Fruit fly (Drosophila melanogaster) whole organism, embryonic: ENCODE results near the gene Aprt.
A peak's percentile ranks its signal among the peaks of the same experiment; 100 is the strongest.

Source experiments
- Asciz ChIP-seq: fragments of 200-800 bp; sonication (Bioruptor generic); optimal IDR thresholded peaks from 2 replicates; lab custom pipeline; 2017; ENCODE audit warnings: missing biosample characterization, mild to moderate bottlenecking, missing genetic modification characterization, missing genetic modification reagents
- B-H1 ChIP-seq: fragments of 200-800 bp; sonication (Bioruptor generic); IDR thresholded peaks from 3 replicates; pipeline ENCODE4 v1.3.6; 2022; ENCODE audit warnings: missing biosample characterization, missing genetic modification characterization
- BEAF-32 ChIP-seq: fragments of 200-800 bp; sonication (Bioruptor generic); optimal IDR thresholded peaks from 3 replicates; lab custom pipeline; 2017; ENCODE audit warnings: missing biosample characterization, missing genetic modification characterization, mild to moderate bottlenecking, moderate library complexity, missing genetic modification reagents
- CG12155 ChIP-seq: fragments of 200-800 bp; sonication (Bioruptor generic); optimal IDR thresholded peaks from 3 replicates; lab custom pipeline; 2016; ENCODE audit warnings: missing biosample characterization, missing genetic modification characterization
- CG14050 ChIP-seq: fragments of 200-800 bp; sonication (Bioruptor generic); IDR thresholded peaks from 3 replicates; pipeline ENCODE4 v1.3.6; 2022; ENCODE audit warnings: missing biosample characterization, missing genetic modification characterization
- CG15479 ChIP-seq: fragments of 200-800 bp; sonication (Bioruptor generic); optimal IDR thresholded peaks from 3 replicates; lab custom pipeline; 2019; ENCODE audit warnings: missing biosample characterization, mild to moderate bottlenecking, missing genetic modification characterization, moderate library complexity
- CG16815 ChIP-seq: fragments of 200-800 bp; sonication (Bioruptor generic); optimal IDR thresholded peaks from 3 replicates; lab custom pipeline; 2017; ENCODE audit warnings: missing biosample characterization, mild to moderate bottlenecking, missing genetic modification characterization
- CG17328 ChIP-seq: fragments of 200-800 bp; sonication (Bioruptor generic); IDR thresholded peaks from 2 replicates; pipeline ENCODE4 v1.3.6; 2022; ENCODE audit warnings: missing biosample characterization, missing genetic modification characterization
- CG17612 ChIP-seq: fragments of 200-800 bp; sonication (Bioruptor generic); IDR thresholded peaks from 2 replicates; pipeline ENCODE4 v1.3.6; 2022; ENCODE audit warnings: missing biosample characterization, missing genetic modification characterization
- CG2129 ChIP-seq: fragments of 200-800 bp; sonication (Bioruptor generic); IDR thresholded peaks from 2 replicates; pipeline ENCODE4 v1.3.6; 2022; ENCODE audit warnings: missing biosample characterization, missing genetic modification characterization; ENCODE audit not compliant: partially characterized antibody
- CG31365 ChIP-seq: fragments of 200-800 bp; sonication (Bioruptor generic); optimal IDR thresholded peaks from 2 replicates; lab custom pipeline; 2018; ENCODE audit warnings: missing biosample characterization, mild to moderate bottlenecking, missing genetic modification characterization
- CG3726 ChIP-seq: fragments of 200-800 bp; sonication (Bioruptor generic); IDR thresholded peaks from 3 replicates; pipeline ENCODE4, ENCODE4 v1.3.6; 2022; ENCODE audit warnings: missing biosample characterization, missing genetic modification characterization
- CG43689 ChIP-seq: fragments of 200-800 bp; sonication (Bioruptor generic); IDR thresholded peaks from 2 replicates; pipeline ENCODE4 v1.3.6; 2022; ENCODE audit warnings: missing biosample characterization, missing genetic modification characterization
- CG4617 ChIP-seq: fragments of 200-800 bp; sonication (Bioruptor generic); optimal IDR thresholded peaks from 3 replicates; lab custom pipeline; 2016; ENCODE audit warnings: missing biosample characterization, missing genetic modification characterization, borderline replicate concordance
- CG4707 ChIP-seq: fragments of 200-800 bp; sonication (Bioruptor generic); optimal IDR thresholded peaks from 2 replicates; lab custom pipeline; 2018; ENCODE audit warnings: missing biosample characterization, mild to moderate bottlenecking, missing genetic modification characterization, moderate library complexity
- CG6272 ChIP-seq: fragments of 200-800 bp; sonication (Bioruptor generic); IDR thresholded peaks from 2 replicates; pipeline ENCODE4 v1.3.6; 2022; ENCODE audit warnings: missing biosample characterization, missing genetic modification characterization
- CG7987 ChIP-seq: fragments of 200-800 bp; sonication (Bioruptor generic); optimal IDR thresholded peaks from 2 replicates; lab custom pipeline; 2018; ENCODE audit warnings: missing biosample characterization, mild to moderate bottlenecking, missing genetic modification characterization, moderate library complexity
- CG8924 ChIP-seq: fragments of 200-800 bp; optimal IDR thresholded peaks from 3 replicates; lab custom pipeline; 2019; ENCODE audit warnings: missing biosample characterization, mild to moderate bottlenecking, missing genetic modification characterization, moderate library complexity
- CG9932 ChIP-seq: fragments of 200-800 bp; sonication (Bioruptor generic); IDR thresholded peaks from 2 replicates; pipeline ENCODE4 v1.3.6; 2022; ENCODE audit warnings: missing biosample characterization, missing genetic modification characterization
- Dek ChIP-seq: fragments of 200-800 bp; sonication (Bioruptor generic); optimal IDR thresholded peaks from 3 replicates; lab custom pipeline; 2019; ENCODE audit warnings: missing biosample characterization, mild to moderate bottlenecking, missing genetic modification characterization, moderate library complexity
- Dip2 ChIP-seq: fragments of 200-800 bp; sonication (Bioruptor generic); IDR thresholded peaks from 2 replicates; pipeline ENCODE4 v1.3.6; 2022; ENCODE audit warnings: missing biosample characterization, missing genetic modification characterization
- Elba2 ChIP-seq: fragments of 200-800 bp; sonication (Bioruptor generic); optimal IDR thresholded peaks from 3 replicates; lab custom pipeline; 2016; ENCODE audit warnings: missing biosample characterization, missing genetic modification characterization
- GATAe ChIP-seq: fragments of 200-800 bp; sonication (Bioruptor generic); conservative IDR thresholded peaks from 2 replicates; pipeline ENCODE4 v1.3.6; 2022; ENCODE audit warnings: missing biosample characterization, missing genetic modification characterization
- Lim3 ChIP-seq: fragments of 200-800 bp; sonication (Bioruptor generic); IDR thresholded peaks from 2 replicates; pipeline ENCODE4 v1.3.6; 2022; ENCODE audit warnings: missing biosample characterization, missing genetic modification characterization
- Med ChIP-seq: fragments of 200-800 bp; sonication (Bioruptor generic); peaks from one replicate; lab custom pipeline; 2016; ENCODE audit warnings: missing biosample characterization, missing genetic modification characterization, mild to moderate bottlenecking, inconsistent platforms, moderate library complexity
- Nf-YC ChIP-seq: fragments of 200-800 bp; optimal IDR thresholded peaks from 3 replicates; lab custom pipeline; 2019; ENCODE audit warnings: missing biosample characterization, mild to moderate bottlenecking, missing genetic modification characterization, moderate library complexity
- Oli ChIP-seq: fragments of 200-800 bp; sonication (Bioruptor generic); optimal IDR thresholded peaks from 2 replicates; lab custom pipeline; 2018; ENCODE audit warnings: missing biosample characterization, mild to moderate bottlenecking, missing genetic modification characterization, moderate library complexity
- Opbp ChIP-seq: fragments of 200-800 bp; sonication (Bioruptor generic); IDR thresholded peaks from 3 replicates; pipeline ENCODE4 v1.3.6; 2022; ENCODE audit warnings: missing biosample characterization, missing genetic modification characterization; ENCODE audit not compliant: partially characterized antibody
- TFAM ChIP-seq: fragments of 200-800 bp; sonication (Bioruptor generic); optimal IDR thresholded peaks from 2 replicates; lab custom pipeline; 2017; ENCODE audit warnings: missing biosample characterization, missing genetic modification characterization, inconsistent platforms
- Taf1 ChIP-seq: fragments of 200-800 bp; sonication (Bioruptor generic); IDR thresholded peaks from 2 replicates; pipeline ENCODE4 v1.3.6; 2022; ENCODE audit warnings: missing biosample characterization, missing genetic modification characterization
- Usf ChIP-seq: fragments of 200-800 bp; sonication (Bioruptor generic); optimal IDR thresholded peaks from 2 replicates; lab custom pipeline; 2017; ENCODE audit warnings: missing genotype, missing biosample characterization, missing genetic modification characterization
- ab ChIP-seq: fragments of 200-800 bp; sonication (Bioruptor generic); optimal IDR thresholded peaks from 2 replicates; lab custom pipeline; 2016; ENCODE audit warnings: missing biosample characterization, missing genetic modification characterization
- al ChIP-seq: fragments of 200-800 bp; sonication (Bioruptor generic); IDR thresholded peaks from 2 replicates; pipeline ENCODE4 v1.3.6; 2022; ENCODE audit warnings: missing biosample characterization, missing genetic modification characterization
- ash1 ChIP-seq: fragments of 200-800 bp; sonication (Bioruptor generic); optimal IDR thresholded peaks from 2 replicates; lab custom pipeline; 2018; ENCODE audit warnings: missing biosample characterization, mild to moderate bottlenecking, missing genetic modification characterization
- cg ChIP-seq: fragments of 200-800 bp; sonication (Bioruptor generic); optimal IDR thresholded peaks from 3 replicates; lab custom pipeline; 2019; ENCODE audit warnings: missing biosample characterization, mild to moderate bottlenecking, missing genetic modification characterization, moderate library complexity
- ems ChIP-seq: fragments of 200-800 bp; sonication (Bioruptor generic); optimal IDR thresholded peaks from 3 replicates; lab custom pipeline; 2016; ENCODE audit warnings: missing biosample characterization, missing genetic modification characterization
- eve ChIP-seq, 2 experiments: fragments of >200 bp; optimal IDR thresholded peaks; 2 replicates each; lab custom pipeline; 2017; ENCODE audit warnings: missing biosample characterization in 2 of 2, missing genetic modification characterization in 2 of 2
- kni ChIP-seq: fragments of 200-800 bp; sonication (Bioruptor generic); optimal IDR thresholded peaks from 3 replicates; lab custom pipeline; 2017; ENCODE audit warnings: mild to moderate bottlenecking, missing biosample characterization, missing genetic modification reagents, missing genetic modification characterization
- lilli ChIP-seq: fragments of 200-800 bp; sonication (Bioruptor generic); optimal IDR thresholded peaks from 3 replicates; lab custom pipeline; 2016; ENCODE audit warnings: missing biosample characterization, missing genetic modification characterization
- maf-S ChIP-seq: fragments of 200-800 bp; sonication (Bioruptor generic); optimal IDR thresholded peaks from 2 replicates; lab custom pipeline; 2016; ENCODE audit warnings: missing biosample characterization, missing genetic modification characterization
- nerfin-1 ChIP-seq: fragments of 200-800 bp; sonication (Bioruptor generic); optimal IDR thresholded peaks from 3 replicates; lab custom pipeline; 2019; ENCODE audit warnings: missing biosample characterization, mild to moderate bottlenecking, missing genetic modification characterization, moderate library complexity
- prd ChIP-seq, 3 experiments: fragments of >200 bp in 2 of 3; fragments of 200-800 bp in 1 of 3; sonication (Bioruptor generic) in 1 of 3; optimal IDR thresholded peaks in 2 of 3; IDR thresholded peaks in 1 of 3; 2 replicates in 2 of 3; 3 replicates in 1 of 3; pipeline versions ENCODE4 v1.3.6 to Lab custom; 2017 to 2022; ENCODE audit warnings: missing biosample characterization in 1 of 3, missing genetic modification characterization in 1 of 3
- psq ChIP-seq: fragments of 200-800 bp; sonication (Bioruptor generic); optimal IDR thresholded peaks from 2 replicates; lab custom pipeline; 2017; ENCODE audit warnings: missing biosample characterization, missing genetic modification characterization
- pum ChIP-seq: fragments of 200-800 bp; sonication (Bioruptor generic); optimal IDR thresholded peaks from 2 replicates; lab custom pipeline; 2016; ENCODE audit warnings: missing biosample characterization, missing genetic modification characterization
- sisA ChIP-seq: fragments of 200-800 bp; sonication (Bioruptor generic); IDR thresholded peaks from 2 replicates; pipeline ENCODE4 v1.3.6; 2022; ENCODE audit warnings: missing biosample characterization, missing genetic modification characterization
- slou ChIP-seq: fragments of 200-800 bp; sonication (Bioruptor generic); optimal IDR thresholded peaks from 3 replicates; lab custom pipeline; 2016; ENCODE audit warnings: missing biosample characterization, missing genetic modification characterization
- so ChIP-seq: fragments of 200-800 bp; sonication (Bioruptor generic); IDR thresholded peaks from 3 replicates; pipeline ENCODE4 v1.3.6; 2022; ENCODE audit warnings: missing biosample characterization, missing genetic modification characterization
- tap ChIP-seq: fragments of 200-800 bp; optimal IDR thresholded peaks from 3 replicates; lab custom pipeline; 2019; ENCODE audit warnings: missing biosample characterization, mild to moderate bottlenecking, missing genetic modification characterization, moderate library complexity
- tin ChIP-seq: fragments of 200-800 bp; sonication (Bioruptor generic); optimal IDR thresholded peaks from 3 replicates; lab custom pipeline; 2016; ENCODE audit warnings: missing biosample characterization, missing genetic modification characterization
- tio ChIP-seq: fragments of 200-800 bp; sonication (Bioruptor generic); optimal IDR thresholded peaks from 2 replicates; lab custom pipeline; 2017; ENCODE audit warnings: missing biosample characterization, missing genetic modification characterization, inconsistent platforms
- vnd ChIP-seq: fragments of 200-800 bp; sonication (Bioruptor generic); IDR thresholded peaks from 3 replicates; pipeline ENCODE4 v1.3.6; 2022; ENCODE audit warnings: missing biosample characterization, missing genetic modification characterization; ENCODE audit not compliant: partially characterized antibody
- yki ChIP-seq: fragments of >200 bp; optimal IDR thresholded peaks from 3 replicates; lab custom pipeline; 2018

Aprt gene

DNA sequence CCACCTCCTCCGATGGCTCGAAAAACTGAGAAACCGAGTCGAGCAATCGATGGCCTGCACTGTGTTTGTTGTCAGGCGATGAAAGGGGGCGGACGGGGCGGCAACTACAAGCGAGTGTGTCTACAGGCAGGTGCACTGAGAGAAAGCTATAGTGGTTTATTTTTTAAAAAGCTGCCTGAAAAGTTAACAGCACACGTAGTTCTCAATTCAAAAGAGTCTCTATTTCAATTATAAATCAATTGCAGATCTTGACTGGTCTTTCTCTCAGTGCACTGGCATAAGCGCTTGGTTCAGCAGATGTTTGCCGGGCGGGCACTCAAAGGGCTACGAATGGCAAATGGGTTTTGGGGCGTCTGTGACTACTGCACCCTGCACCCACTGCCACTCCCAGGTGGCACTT is 4.1 kb downstream of the Aprt start (continued):
- TF ChIP-seq CG4617 (GFP tag; lab: Kevin White, UChicago) (no peak), BEAF-32 (GFP tag; lab: Kevin White, UChicago) (no peak), CG15479 (GFP tag; lab: Kevin White, UChicago) (no peak), eve (GFP tag; optimal IDR thresholded peaks at IDR 0.05; lab: Kevin White, UChicago) (no peak), psq (GFP tag; lab: Kevin White, UChicago) (no peak), Nf-YC (tag; lab: Kevin White, UChicago) (no peak), tin (GFP tag; lab: Kevin White, UChicago) (peak; percentile 59), Dek (no peak), Lim3 (GFP tag; lab: Robert Waterston, UW) (no peak), ems (GFP tag; lab: Kevin White, UChicago) (no peak), CG6272 (GFP tag; lab: Robert Waterston, UW) (no peak), prd (optimal IDR thresholded peaks at IDR 0.05; lab: Kevin White, UChicago) (no peak), prd (GFP tag; IDR thresholded peaks at IDR 0.05; lab: Robert Waterston, UW) (peak; percentile 49; the same call in 1 of the 3 replicates), Oli (tag; lab: Kevin White, UChicago) (no peak), nerfin-1 (tag; lab: Kevin White, UChicago) (no peak), lilli (GFP tag; lab: Kevin White, UChicago) (no peak), CG8924 (tag; lab: Kevin White, UChicago) (no peak), Usf (GFP tag; lab: Kevin White, UChicago) (no peak), CG16815 (GFP tag; lab: Kevin White, UChicago) (no peak), Taf1 (no peak), ash1 (GFP tag; lab: Kevin White, UChicago) (no peak), CG3726 (GFP tag; lab: Robert Waterston, UW) (0 out of 3 replicates have a peak, but pooled peaks have one; percentile 18), kni (no peak), sisA (peak; percentile 68), al (peak; percentile 56), CG17612 (GFP tag; lab: Robert Waterston, UW) (no peak), maf-S (GFP tag; lab: Kevin White, UChicago) (no peak), CG43689 (no peak), Asciz (GFP tag; lab: Kevin White, UChicago) (no peak), Elba2 (GFP tag; lab: Kevin White, UChicago) (no peak), ab (GFP tag; lab: Kevin White, UChicago) (no peak), CG7987 (GFP tag; lab: Kevin White, UChicago) (no peak), slou (GFP tag; lab: Kevin White, UChicago) (no peak), CG12155 (GFP tag; lab: Kevin White, UChicago) (no peak), tap (no peak), CG2129 (GFP tag; lab: Robert Waterston, UW) (no peak), GATAe (GFP tag; lab: Robert Waterston, UW) (0 out of 2 replicates have a peak, but pooled peaks have one; percentile 29), tio (GFP tag; lab: Kevin White, UChicago) (no peak), so (GFP tag; lab: Robert Waterston, UW) (no peak), pum (GFP tag; lab: Kevin White, UChicago) (no peak), CG17328 (no peak), cg (GFP tag; lab: Kevin White, UChicago) (no peak), CG4707 (no peak), Med (peak; percentile 90), vnd (GFP tag; lab: Robert Waterston, UW) (no peak), Opbp (GFP tag; lab: Robert Waterston, UW) (no peak), TFAM (GFP tag; lab: Kevin White, UChicago) (no peak), B-H1 (peak; percentile 25; the same call in 2 of the 3 replicates), Dip2 (no peak), CG14050 (GFP tag; lab: Robert Waterston, UW) (0 out of 3 replicates have a peak, but pooled peaks have one; percentile 22), CG9932 (GFP tag; lab: Robert Waterston, UW) (peak; percentile 45), yki (lab: Kevin White, UChicago) (no peak), CG31365 (tag; lab: Kevin White, UChicago) (no peak)
